Fruit fly (Drosophila melanogaster) whole organism, pupa: Measurements from ENCODE around the gene Regnase-1.

Experiments
- CG10348 ChIP-seq: fragments of 200-800 bp; sonication (Bioruptor generic); IDR thresholded peaks from 2 replicates; pipeline ENCODE4 v1.3.6; 2022; ENCODE audit warnings: missing biosample characterization, missing genetic modification characterization
- CG12605 ChIP-seq: fragments of 200-800 bp; sonication (Bioruptor generic); IDR thresholded peaks from 2 replicates; pipeline ENCODE4 v1.3.6; 2022; ENCODE audit warnings: missing biosample characterization, missing genetic modification characterization
- CG13204 ChIP-seq: fragments of 200-800 bp; sonication (Bioruptor generic); optimal IDR thresholded peaks from 2 replicates; lab custom pipeline; 2018; ENCODE audit warnings: missing biosample characterization, mild to moderate bottlenecking, missing genetic modification characterization, moderate library complexity
- CG14655 ChIP-seq: fragments of 200-800 bp; sonication (Bioruptor generic); optimal IDR thresholded peaks from 3 replicates; lab custom pipeline; 2017; ENCODE audit warnings: mild to moderate bottlenecking, missing biosample characterization, missing genetic modification reagents, missing genetic modification characterization
- CG15710 ChIP-seq: fragments of 200-800 bp; sonication (Bioruptor generic); optimal IDR thresholded peaks from 2 replicates; lab custom pipeline; 2018; ENCODE audit warnings: missing biosample characterization, mild to moderate bottlenecking, missing genetic modification characterization, moderate library complexity
- CG17806 ChIP-seq: fragments of 200-800 bp; sonication (Bioruptor generic); optimal IDR thresholded peaks from 2 replicates; lab custom pipeline; 2018; ENCODE audit warnings: missing biosample characterization, mild to moderate bottlenecking, missing genetic modification characterization, moderate library complexity
- CG32121 ChIP-seq: fragments of 200-800 bp; sonication (Bioruptor generic); IDR thresholded peaks from 2 replicates; pipeline ENCODE4 v1.3.6; 2022; ENCODE audit warnings: missing biosample characterization, missing genetic modification characterization
- CG34367 ChIP-seq: fragments of 200-800 bp; sonication (Bioruptor generic); optimal IDR thresholded peaks from 2 replicates; lab custom pipeline; 2018; ENCODE audit warnings: missing biosample characterization, mild to moderate bottlenecking, missing genetic modification characterization
- CG4496 ChIP-seq: fragments of 200-800 bp; sonication (Bioruptor generic); IDR thresholded peaks from 3 replicates; pipeline ENCODE4 v1.3.6; 2022; ENCODE audit warnings: missing biosample characterization, missing genetic modification characterization
- CG8159 ChIP-seq: fragments of 200-800 bp; sonication (Bioruptor generic); optimal IDR thresholded peaks from 3 replicates; lab custom pipeline; 2018; ENCODE audit warnings: missing biosample characterization, mild to moderate bottlenecking, missing genetic modification characterization, moderate library complexity
- CG8301 ChIP-seq: fragments of 200-800 bp; sonication (Bioruptor generic); optimal IDR thresholded peaks from 2 replicates; lab custom pipeline; 2018; ENCODE audit warnings: missing biosample characterization, mild to moderate bottlenecking, missing genetic modification characterization
- CG9948 ChIP-seq: fragments of 200-800 bp; sonication (Bioruptor generic); optimal IDR thresholded peaks from 2 replicates; lab custom pipeline; 2018; ENCODE audit warnings: missing biosample characterization, mild to moderate bottlenecking, missing genetic modification characterization, moderate library complexity
- D1 ChIP-seq: fragments of 200-800 bp; sonication (Bioruptor generic); optimal IDR thresholded peaks from 2 replicates; lab custom pipeline; 2018; ENCODE audit warnings: missing biosample characterization, mild to moderate bottlenecking, missing genetic modification characterization, moderate library complexity
- EcR ChIP-seq: fragments of 200-800 bp; sonication (Bioruptor generic); optimal IDR thresholded peaks from 3 replicates; lab custom pipeline; 2019; ENCODE audit warnings: missing biosample characterization, missing genetic modification characterization, mild to moderate bottlenecking, moderate library complexity, missing genetic modification reagents
- Ets98B ChIP-seq: fragments of 200-800 bp; sonication (Bioruptor generic); IDR thresholded peaks from 2 replicates; pipeline ENCODE4 v1.3.6; 2022; ENCODE audit warnings: missing biosample characterization, missing genetic modification characterization
- Pif1A ChIP-seq: fragments of 200-800 bp; sonication (Bioruptor generic); optimal IDR thresholded peaks from 3 replicates; lab custom pipeline; 2016; ENCODE audit warnings: missing biosample characterization, missing genetic modification characterization
- Pif1B ChIP-seq: fragments of 200-800 bp; sonication (Bioruptor generic); optimal IDR thresholded peaks from 3 replicates; lab custom pipeline; 2016; ENCODE audit warnings: missing biosample characterization, missing genetic modification characterization
- Snoo ChIP-seq: fragments of 200-800 bp; sonication (Bioruptor generic); optimal IDR thresholded peaks from 3 replicates; lab custom pipeline; 2017; ENCODE audit warnings: missing biosample characterization, mild to moderate bottlenecking, missing genetic modification characterization, inconsistent platforms
- fd96Ca ChIP-seq: fragments of 200-800 bp; sonication (Bioruptor generic); IDR thresholded peaks from 3 replicates; pipeline ENCODE4 v1.3.6; 2022; ENCODE audit warnings: missing biosample characterization, missing genetic modification characterization
- gl ChIP-seq: fragments of 200-800 bp; sonication (Bioruptor generic); optimal IDR thresholded peaks from 2 replicates; lab custom pipeline; 2018; ENCODE audit warnings: missing biosample characterization, mild to moderate bottlenecking, missing genetic modification characterization
- rn ChIP-seq: fragments of 200-800 bp; sonication (Bioruptor generic); IDR thresholded peaks from 2 replicates; pipeline ENCODE4 v1.3.6; 2022; ENCODE audit warnings: missing biosample characterization, missing genetic modification characterization

Gene Regnase-1

DNA sequence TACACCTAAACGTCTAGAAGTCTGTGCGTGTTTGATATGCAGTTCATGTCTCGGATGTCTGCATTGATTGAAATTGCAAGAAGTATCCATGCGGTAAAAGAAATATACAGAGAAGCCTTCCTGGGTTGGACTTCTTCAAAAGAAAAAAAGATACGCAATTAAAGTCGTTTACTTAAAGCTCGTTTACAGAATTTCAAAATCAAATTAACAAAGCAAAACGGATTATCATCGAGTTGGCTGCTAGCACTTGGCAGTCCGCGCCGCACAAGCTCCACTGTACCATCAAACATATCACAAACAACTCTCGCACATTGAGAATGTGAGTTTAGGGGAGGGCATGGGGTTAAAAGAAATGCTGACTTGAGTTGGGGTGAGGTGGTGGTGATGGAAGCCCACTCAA is 37.4 kb downstream of the Regnase-1 start:
- TF ChIP-seq CG13204 (GFP tag; lab: Kevin White, UChicago) (peak; percentile 23), Pif1A (peak; percentile 69), CG17806 (tag; lab: Kevin White, UChicago) (peak; percentile 72), CG4496 (GFP tag; lab: Robert Waterston, UW) (peak; percentile 89), CG8159 (tag; lab: Kevin White, UChicago) (peak; percentile 63), Snoo (peak; percentile 23), CG9948 (tag; lab: Kevin White, UChicago) (peak; percentile 66), CG8301 (tag; lab: Kevin White, UChicago) (peak; percentile 72), CG14655 (GFP tag; lab: Kevin White, UChicago) (peak; percentile 80), fd96Ca (peak; percentile 83; the same call in 2 of the 3 replicates), gl (tag; lab: Kevin White, UChicago) (peak; percentile 29), D1 (tag; lab: Kevin White, UChicago) (no peak), CG12605 (GFP tag; lab: Robert Waterston, UW) (peak; percentile 54), CG34367 (tag; lab: Kevin White, UChicago) (peak; percentile 72), CG15710 (tag; lab: Kevin White, UChicago) (peak; percentile 69), EcR (no peak), CG10348 (GFP tag; lab: Robert Waterston, UW) (no peak), Ets98B (GFP tag; lab: Robert Waterston, UW) (peak; percentile 71), rn (0 out of 2 replicates have a peak, but pooled peaks have one; percentile 30), Pif1B (GFP tag; lab: Kevin White, UChicago) (peak; percentile 49), CG32121 (peak; percentile 47; the same call in 1 of the 2 replicates)

DNA sequence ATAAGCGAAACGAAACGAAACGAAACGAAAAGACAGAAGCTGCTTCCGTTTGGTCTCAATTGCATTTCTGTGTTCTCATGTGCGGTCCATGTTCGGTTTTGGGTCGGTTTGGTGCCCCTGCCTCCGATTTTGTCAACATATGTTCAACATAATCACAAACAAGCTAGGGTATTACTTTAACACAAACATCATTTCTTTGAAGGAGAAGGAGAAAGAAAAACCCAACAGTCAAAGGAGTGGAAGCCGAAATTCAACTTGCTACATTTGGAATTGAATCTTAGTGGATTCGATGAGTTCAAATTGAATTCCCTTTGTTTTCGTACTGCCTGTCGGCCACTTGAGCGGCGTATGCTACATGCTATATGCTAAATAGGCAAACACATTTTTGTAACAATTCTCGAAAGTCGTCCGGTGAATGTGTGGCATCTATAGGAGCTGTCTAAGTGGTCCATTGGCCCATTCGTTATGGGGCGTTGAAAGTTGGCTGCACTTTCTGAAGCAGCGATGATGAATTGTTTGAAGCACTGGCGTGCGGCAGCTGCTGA is 38.3 kb downstream of the Regnase-1 start:
- TF ChIP-seq CG14655 (GFP tag; lab: Kevin White, UChicago): no peak
- TF ChIP-seq CG8159 (tag; lab: Kevin White, UChicago): no peak

DNA sequence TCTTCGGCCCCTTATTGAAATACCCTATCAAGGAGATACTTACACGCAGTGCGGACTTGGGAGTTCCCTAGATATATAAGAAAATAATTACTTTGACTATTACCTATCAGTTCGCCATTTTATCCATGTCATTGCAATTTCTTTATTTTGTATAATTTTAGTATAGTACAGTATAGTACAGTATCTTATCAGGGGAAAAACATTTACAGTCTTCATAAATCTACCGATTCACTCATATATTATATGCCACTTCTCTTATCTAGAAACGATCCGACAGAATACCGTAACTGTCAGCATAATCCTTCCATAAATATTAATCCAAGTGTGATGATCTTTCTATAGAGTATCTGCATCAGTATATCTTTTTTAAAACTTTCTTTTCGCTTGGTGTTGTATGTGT is 39.4 kb downstream of the Regnase-1 start:
- TF ChIP-seq CG15710 (tag; lab: Kevin White, UChicago): no peak
- no peak for TF ChIP-seq CG13204 (GFP tag; lab: Kevin White, UChicago)
- TF ChIP-seq gl (tag; lab: Kevin White, UChicago): no peak
- TF ChIP-seq CG32121: peak; percentile 36; the same call in 1 of the 2 replicates
- TF ChIP-seq Ets98B (GFP tag; lab: Robert Waterston, UW): no peak
- no peak for TF ChIP-seq EcR
- no peak for TF ChIP-seq fd96Ca
- no peak for TF ChIP-seq CG34367 (tag; lab: Kevin White, UChicago)
- no peak for TF ChIP-seq Snoo
- no peak for TF ChIP-seq CG17806 (tag; lab: Kevin White, UChicago)
- no peak for TF ChIP-seq D1 (tag; lab: Kevin White, UChicago)
- TF ChIP-seq CG12605 (GFP tag; lab: Robert Waterston, UW): no peak
- no peak for TF ChIP-seq CG10348 (GFP tag; lab: Robert Waterston, UW)
- no peak for TF ChIP-seq CG9948 (tag; lab: Kevin White, UChicago)
- peak; percentile 60 for TF ChIP-seq CG8301 (tag; lab: Kevin White, UChicago)
- TF ChIP-seq rn: no peak
- TF ChIP-seq Pif1B (GFP tag; lab: Kevin White, UChicago): no peak
- peak; percentile 69 for TF ChIP-seq CG14655 (GFP tag; lab: Kevin White, UChicago)
- TF ChIP-seq Pif1A: peak; percentile 33
- TF ChIP-seq CG8159 (tag; lab: Kevin White, UChicago): peak; percentile 9
- peak; percentile 30; the same call in 1 of the 3 replicates for TF ChIP-seq CG4496 (GFP tag; lab: Robert Waterston, UW)

DNA sequence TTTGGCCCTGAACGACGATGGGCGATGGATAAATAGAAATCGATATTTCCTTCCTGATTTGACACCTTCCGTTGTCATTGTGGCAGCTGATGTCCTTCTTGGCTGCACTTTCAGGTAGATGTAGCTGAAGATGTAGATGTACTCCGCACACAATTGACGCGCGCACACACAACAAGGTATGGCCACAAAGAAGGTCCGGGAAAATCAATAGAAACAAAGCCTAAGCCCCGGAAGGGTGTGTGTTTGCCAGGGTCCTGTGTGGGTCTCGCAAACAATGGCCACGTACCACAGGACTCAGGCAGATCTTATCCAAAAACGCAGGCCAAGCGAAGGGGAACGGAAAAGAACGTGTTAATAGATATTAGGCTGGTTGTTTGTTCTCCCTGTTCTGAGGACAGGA is 40.4 kb downstream of the Regnase-1 start:
- TF ChIP-seq EcR: no peak
- TF ChIP-seq CG34367 (tag; lab: Kevin White, UChicago): no peak
- TF ChIP-seq CG14655 (GFP tag; lab: Kevin White, UChicago): no peak
- TF ChIP-seq Ets98B (GFP tag; lab: Robert Waterston, UW): no peak
- no peak for TF ChIP-seq Snoo
- TF ChIP-seq Pif1B (GFP tag; lab: Kevin White, UChicago): no peak
- no peak for TF ChIP-seq CG12605 (GFP tag; lab: Robert Waterston, UW)
- TF ChIP-seq CG13204 (GFP tag; lab: Kevin White, UChicago): no peak
- TF ChIP-seq CG10348 (GFP tag; lab: Robert Waterston, UW): no peak
- TF ChIP-seq CG32121: no peak
- TF ChIP-seq D1 (tag; lab: Kevin White, UChicago): no peak
- no peak for TF ChIP-seq rn
- no peak for TF ChIP-seq CG9948 (tag; lab: Kevin White, UChicago)
- TF ChIP-seq gl (tag; lab: Kevin White, UChicago): no peak
- no peak for TF ChIP-seq CG4496 (GFP tag; lab: Robert Waterston, UW)
- no peak for TF ChIP-seq CG8159 (tag; lab: Kevin White, UChicago)
- TF ChIP-seq CG8301 (tag; lab: Kevin White, UChicago): no peak
- TF ChIP-seq, all 21 proteins: peak for 0

DNA sequence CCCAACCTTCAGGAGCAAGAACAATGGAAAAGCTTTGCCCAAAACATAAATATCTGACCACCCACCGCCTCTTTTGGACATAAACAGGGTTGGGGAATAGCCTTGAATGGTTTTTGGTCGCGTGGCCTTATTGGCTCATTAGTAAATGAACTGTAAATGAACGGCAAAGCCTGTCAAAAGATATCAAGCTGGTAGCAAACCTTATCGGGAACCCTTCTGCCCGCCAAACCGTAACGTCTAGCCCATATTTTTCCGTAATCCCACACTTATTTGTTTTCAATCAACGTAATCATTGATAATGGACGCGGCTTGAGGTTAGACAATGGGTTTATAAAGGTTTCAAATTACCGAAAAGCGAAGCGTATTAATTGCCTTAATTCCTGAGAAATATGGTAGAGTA is 50.5 kb downstream of the Regnase-1 start:
- TF ChIP-seq CG8159 (tag; lab: Kevin White, UChicago) (no peak), CG34367 (tag; lab: Kevin White, UChicago) (no peak), EcR (no peak), CG32121 (no peak), Pif1A (no peak), CG10348 (GFP tag; lab: Robert Waterston, UW) (no peak), CG9948 (tag; lab: Kevin White, UChicago) (no peak), Pif1B (GFP tag; lab: Kevin White, UChicago) (no peak), CG14655 (GFP tag; lab: Kevin White, UChicago) (no peak), CG12605 (GFP tag; lab: Robert Waterston, UW) (no peak), Snoo (no peak), CG13204 (GFP tag; lab: Kevin White, UChicago) (no peak), CG15710 (tag; lab: Kevin White, UChicago) (no peak), D1 (tag; lab: Kevin White, UChicago) (no peak), CG17806 (tag; lab: Kevin White, UChicago) (no peak), CG8301 (tag; lab: Kevin White, UChicago) (no peak), fd96Ca (no peak)
